Fruit fly (Drosophila melanogaster) whole organism, embryonic: Measurements from ENCODE around the gene CG11279.

Experiments used
- Atf6 ChIP-seq: fragments of 200-800 bp; sonication (Bioruptor generic); IDR thresholded peaks from 2 replicates; pipeline ENCODE4 v1.3.6; 2022; ENCODE audit warnings: missing biosample characterization, missing genetic modification characterization
- BtbVII ChIP-seq: fragments of 200-800 bp; sonication (Bioruptor generic); optimal IDR thresholded peaks from 3 replicates; lab custom pipeline; 2017; ENCODE audit warnings: missing biosample characterization, mild to moderate bottlenecking, missing genetic modification characterization
- CG10654 ChIP-seq: fragments of 200-800 bp; sonication (Bioruptor generic); optimal IDR thresholded peaks from 2 replicates; lab custom pipeline; 2016; ENCODE audit warnings: missing biosample characterization, missing genetic modification characterization
- CG10979 ChIP-seq: fragments of 200-800 bp; sonication (Bioruptor generic); optimal IDR thresholded peaks from 2 replicates; lab custom pipeline; 2018; ENCODE audit warnings: missing biosample characterization, mild to moderate bottlenecking, missing genetic modification characterization, moderate library complexity
- CG11398 ChIP-seq: fragments of 200-800 bp; sonication (Bioruptor generic); optimal IDR thresholded peaks from 2 replicates; lab custom pipeline; 2016; ENCODE audit warnings: missing biosample characterization, missing genetic modification characterization
- CG12391 ChIP-seq: fragments of 200-800 bp; sonication (Bioruptor generic); optimal IDR thresholded peaks from 3 replicates; lab custom pipeline; 2018; ENCODE audit warnings: missing biosample characterization, mild to moderate bottlenecking, missing genetic modification characterization, moderate library complexity
- CG13894 ChIP-seq: fragments of 200-800 bp; sonication (Bioruptor generic); optimal IDR thresholded peaks from 3 replicates; lab custom pipeline; 2018; ENCODE audit warnings: missing biosample characterization, mild to moderate bottlenecking, missing genetic modification characterization, moderate library complexity
- CG1647 ChIP-seq: fragments of 200-800 bp; sonication (Bioruptor generic); optimal IDR thresholded peaks from 3 replicates; lab custom pipeline; 2016; ENCODE audit warnings: missing biosample characterization, missing genetic modification characterization
- CG16815 ChIP-seq: fragments of 200-800 bp; sonication (Bioruptor generic); optimal IDR thresholded peaks from 3 replicates; lab custom pipeline; 2017; ENCODE audit warnings: missing biosample characterization, mild to moderate bottlenecking, missing genetic modification characterization
- CG2116 ChIP-seq: fragments of 200-800 bp; sonication (Bioruptor generic); optimal IDR thresholded peaks from 3 replicates; lab custom pipeline; 2018; ENCODE audit warnings: missing biosample characterization, mild to moderate bottlenecking, missing genetic modification characterization
- CG2199 ChIP-seq: fragments of 200-800 bp; sonication (Bioruptor generic); IDR thresholded peaks from 3 replicates; pipeline ENCODE4 v1.3.6; 2022; ENCODE audit warnings: missing biosample characterization, missing genetic modification characterization
- CG4328 ChIP-seq: fragments of 200-800 bp; sonication (Bioruptor generic); optimal IDR thresholded peaks from 3 replicates; lab custom pipeline; 2017; ENCODE audit warnings: missing biosample characterization, missing genetic modification reagents, missing genetic modification characterization
- CG4424 ChIP-seq: fragments of 200-800 bp; sonication (Bioruptor generic); optimal IDR thresholded peaks from 3 replicates; lab custom pipeline; 2016; ENCODE audit warnings: missing biosample characterization, missing genetic modification characterization
- CG4854 ChIP-seq: fragments of 200-800 bp; sonication (Bioruptor generic); optimal IDR thresholded peaks from 2 replicates; lab custom pipeline; 2016; ENCODE audit warnings: missing biosample characterization, missing genetic modification characterization, inconsistent platforms
- CG6765 ChIP-seq: fragments of 200-800 bp; sonication (Bioruptor generic); optimal IDR thresholded peaks from 3 replicates; lab custom pipeline; 2017; ENCODE audit warnings: missing biosample characterization, mild to moderate bottlenecking, missing genetic modification characterization
- CG6813 ChIP-seq: fragments of 200-800 bp; sonication (Bioruptor generic); optimal IDR thresholded peaks from 2 replicates; lab custom pipeline; 2017; ENCODE audit warnings: missing biosample characterization, missing genetic modification characterization, mild to moderate bottlenecking, moderate library complexity, missing genetic modification reagents
- CG7357 ChIP-seq: fragments of 200-800 bp; sonication (Bioruptor generic); IDR thresholded peaks from 3 replicates; pipeline ENCODE4 v1.3.6; 2022; ENCODE audit warnings: missing biosample characterization, missing genetic modification characterization
- CG7839 ChIP-seq: fragments of 200-800 bp; sonication (Bioruptor generic); optimal IDR thresholded peaks from 3 replicates; lab custom pipeline; 2018; ENCODE audit warnings: missing biosample characterization, mild to moderate bottlenecking, missing genetic modification characterization, moderate library complexity
- CG8281 ChIP-seq: fragments of 200-800 bp; sonication (Bioruptor generic); optimal IDR thresholded peaks from 2 replicates; lab custom pipeline; 2018; ENCODE audit warnings: missing biosample characterization, mild to moderate bottlenecking, missing genetic modification characterization, moderate library complexity
- CG9817 ChIP-seq: fragments of 200-800 bp; sonication (Bioruptor generic); optimal IDR thresholded peaks from 2 replicates; lab custom pipeline; 2018; ENCODE audit warnings: missing biosample characterization, mild to moderate bottlenecking, missing genetic modification characterization, moderate library complexity
- CrebB ChIP-seq: fragments of 200-800 bp; sonication (Bioruptor generic); optimal IDR thresholded peaks from 3 replicates; lab custom pipeline; 2018; ENCODE audit warnings: missing biosample characterization, mild to moderate bottlenecking, missing genetic modification characterization
- Drgx ChIP-seq: fragments of 200-800 bp; sonication (Bioruptor generic); IDR thresholded peaks from 2 replicates; pipeline ENCODE4 v1.3.6; 2022; ENCODE audit warnings: missing biosample characterization, missing genetic modification characterization
- Ets97D ChIP-seq: fragments of 200-800 bp; sonication (Bioruptor generic); optimal IDR thresholded peaks from 3 replicates; lab custom pipeline; 2016; ENCODE audit warnings: missing biosample characterization, missing genetic modification characterization
- Gug ChIP-seq: fragments of 200-800 bp; sonication (Bioruptor generic); IDR thresholded peaks from 4 replicates; pipeline ENCODE4 v1.3.6; 2022; ENCODE audit warnings: missing biosample characterization, missing genetic modification characterization
- Hand ChIP-seq: fragments of 200-800 bp; sonication (Bioruptor generic); optimal IDR thresholded peaks from 2 replicates; lab custom pipeline; 2017; ENCODE audit warnings: mild to moderate bottlenecking, missing biosample characterization, missing genetic modification reagents, missing genetic modification characterization
- Kr ChIP-seq: fragments of 200-800 bp; sonication (Bioruptor generic); optimal IDR thresholded peaks from 2 replicates; lab custom pipeline; 2017; ENCODE audit warnings: missing biosample characterization, mild to moderate bottlenecking, missing genetic modification characterization
- Mad ChIP-seq: fragments of 200-800 bp; sonication (Bioruptor generic); optimal IDR thresholded peaks from 2 replicates; lab custom pipeline; 2016; ENCODE audit warnings: missing biosample characterization, missing genetic modification characterization
- Max ChIP-seq: fragments of 200-800 bp; sonication (Bioruptor generic); optimal IDR thresholded peaks from 2 replicates; lab custom pipeline; 2016; ENCODE audit warnings: missing biosample characterization, mild to moderate bottlenecking, missing genetic modification characterization
- Neu2 ChIP-seq: fragments of 200-800 bp; sonication (Bioruptor generic); optimal IDR thresholded peaks from 3 replicates; lab custom pipeline; 2016; ENCODE audit warnings: missing biosample characterization, missing genetic modification characterization, borderline replicate concordance
- Taf1 ChIP-seq: fragments of 200-800 bp; sonication (Bioruptor generic); IDR thresholded peaks from 2 replicates; pipeline ENCODE4 v1.3.6; 2022; ENCODE audit warnings: missing biosample characterization, missing genetic modification characterization
- Trl ChIP-seq, 3 experiments: fragments of >200 bp in 2 of 3; fragments of 200-800 bp in 1 of 3; sonication (Bioruptor generic) in 1 of 3; optimal IDR thresholded peaks; 2 replicates in 1 of 3; 3 replicates in 2 of 3; lab custom pipeline; 2016 to 2017; ENCODE audit warnings: missing biosample characterization in 1 of 3, missing genetic modification characterization in 1 of 3
- cato ChIP-seq: fragments of 200-800 bp; sonication (Bioruptor generic); optimal IDR thresholded peaks from 2 replicates; lab custom pipeline; 2016; ENCODE audit warnings: missing biosample characterization, missing genetic modification characterization, borderline replicate concordance
- dm ChIP-seq: fragments of 200-800 bp; sonication (Bioruptor generic); optimal IDR thresholded peaks from 3 replicates; lab custom pipeline; 2016; ENCODE audit warnings: missing biosample characterization, missing genetic modification characterization
- dpn ChIP-seq, 2 experiments: fragments of 200-800 bp; sonication (Bioruptor generic); optimal IDR thresholded peaks; 3 replicates each; lab custom pipeline; 2016; ENCODE audit warnings: missing biosample characterization in 2 of 2, missing genetic modification characterization in 2 of 2
- eve ChIP-seq, 2 experiments: fragments of >200 bp; optimal IDR thresholded peaks; 2 replicates each; lab custom pipeline; 2017; ENCODE audit warnings: missing biosample characterization in 2 of 2, missing genetic modification characterization in 2 of 2
- grau ChIP-seq: fragments of 200-800 bp; optimal IDR thresholded peaks from 3 replicates; lab custom pipeline; 2019; ENCODE audit warnings: missing biosample characterization, mild to moderate bottlenecking, missing genetic modification characterization, moderate library complexity
- gt ChIP-seq: fragments of 200-800 bp; sonication (Bioruptor generic); IDR thresholded peaks from 2 replicates; pipeline ENCODE4 v1.3.6; 2022; ENCODE audit warnings: missing biosample characterization, missing genetic modification characterization
- h ChIP-seq: fragments of >200 bp; optimal IDR thresholded peaks from 2 replicates; lab custom pipeline; 2017
- hth ChIP-seq: fragments of >200 bp; optimal IDR thresholded peaks from 2 replicates; lab custom pipeline; 2017; ENCODE audit warnings: inconsistent platforms
- jing ChIP-seq: fragments of 200-800 bp; sonication (Bioruptor generic); optimal IDR thresholded peaks from 2 replicates; lab custom pipeline; 2018; ENCODE audit warnings: missing biosample characterization, mild to moderate bottlenecking, missing genetic modification characterization
- lab ChIP-seq: fragments of 200-800 bp; sonication (Bioruptor generic); optimal IDR thresholded peaks from 3 replicates; lab custom pipeline; 2017; ENCODE audit warnings: missing biosample characterization, missing genetic modification characterization, mild to moderate bottlenecking, moderate library complexity, missing genetic modification reagents
- mirr ChIP-seq: fragments of 200-800 bp; sonication (Bioruptor generic); optimal IDR thresholded peaks from 3 replicates; lab custom pipeline; 2018; ENCODE audit warnings: missing biosample characterization, mild to moderate bottlenecking, missing genetic modification characterization
- nau ChIP-seq: fragments of 200-800 bp; sonication (Bioruptor generic); optimal IDR thresholded peaks from 3 replicates; lab custom pipeline; 2017; ENCODE audit warnings: missing biosample characterization, mild to moderate bottlenecking, missing genetic modification characterization, missing genetic modification reagents
- pum ChIP-seq: fragments of 200-800 bp; sonication (Bioruptor generic); optimal IDR thresholded peaks from 2 replicates; lab custom pipeline; 2016; ENCODE audit warnings: missing biosample characterization, missing genetic modification characterization
- row ChIP-seq: fragments of 200-800 bp; sonication (Bioruptor generic); IDR thresholded peaks from 3 replicates; pipeline ENCODE4 v1.3.6; 2022; ENCODE audit warnings: missing biosample characterization, missing genetic modification characterization
- sisA ChIP-seq: fragments of 200-800 bp; sonication (Bioruptor generic); IDR thresholded peaks from 2 replicates; pipeline ENCODE4 v1.3.6; 2022; ENCODE audit warnings: missing biosample characterization, missing genetic modification characterization
- slp2 ChIP-seq: fragments of 200-800 bp; sonication (Bioruptor generic); optimal IDR thresholded peaks from 2 replicates; lab custom pipeline; 2016; ENCODE audit warnings: missing biosample characterization, missing genetic modification characterization
- trh ChIP-seq: fragments of 200-800 bp; sonication (Bioruptor generic); optimal IDR thresholded peaks from 2 replicates; lab custom pipeline; 2016; ENCODE audit warnings: missing biosample characterization, missing genetic modification characterization
- twi ChIP-seq: fragments of 200-800 bp; optimal IDR thresholded peaks from 2 replicates; lab custom pipeline; 2019; ENCODE audit warnings: missing biosample characterization, mild to moderate bottlenecking, missing genetic modification characterization, moderate library complexity
- vfl ChIP-seq: fragments of 200-800 bp; sonication (Bioruptor generic); optimal IDR thresholded peaks from 2 replicates; lab custom pipeline; 2016; ENCODE audit warnings: missing biosample characterization, missing genetic modification characterization
- vnd ChIP-seq: fragments of 200-800 bp; sonication (Bioruptor generic); IDR thresholded peaks from 3 replicates; pipeline ENCODE4 v1.3.6; 2022; ENCODE audit warnings: missing biosample characterization, missing genetic modification characterization; ENCODE audit not compliant: partially characterized antibody

CG11279 gene

DNA sequence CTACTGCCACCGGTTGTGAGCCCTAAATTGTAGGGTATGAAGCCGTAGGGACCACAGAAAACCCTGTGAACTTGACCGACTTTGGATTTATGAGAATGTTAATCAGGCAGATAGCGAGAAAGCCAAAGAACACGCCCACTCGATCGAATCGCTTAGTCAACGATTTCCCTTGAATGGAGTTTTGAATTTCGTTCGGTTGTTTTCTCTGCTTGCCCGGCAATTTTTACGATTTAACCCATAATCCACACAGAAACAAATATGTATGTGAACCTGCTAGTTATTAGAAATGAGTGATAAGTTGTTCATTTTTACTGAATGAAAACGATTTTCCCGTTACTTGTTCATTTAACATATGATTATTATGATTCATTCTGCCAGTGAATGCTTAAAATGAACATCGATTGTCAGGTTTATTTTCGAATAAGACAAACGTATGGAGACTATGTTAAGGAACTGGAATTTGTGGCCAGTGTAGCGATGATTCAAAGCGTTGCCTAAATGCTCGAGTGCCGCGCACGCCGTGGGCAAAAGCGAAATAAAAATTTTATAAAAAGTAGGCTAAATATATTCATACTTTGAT, 16.6 kb upstream of the CG11279 start (continued):
- TF ChIP-seq hth (no peak), lab (GFP tag; lab: Kevin White, UChicago) (no peak), gt (GFP tag; lab: Robert Waterston, UW) (no peak), grau (peak; percentile 39), Kr (GFP tag; lab: Kevin White, UChicago) (no peak), mirr (GFP tag; lab: Kevin White, UChicago) (no peak), Trl (optimal IDR thresholded peaks at IDR 0.05; lab: Kevin White, UChicago) (no peak), Trl (GFP tag; optimal IDR thresholded peaks at IDR 0.05; lab: Kevin White, UChicago) (no peak), CG16815 (GFP tag; lab: Kevin White, UChicago) (no peak), Mad (GFP tag; lab: Kevin White, UChicago) (no peak), CrebB (tag; lab: Kevin White, UChicago) (no peak), slp2 (GFP tag; lab: Kevin White, UChicago) (no peak), CG12391 (peak; percentile 20), vfl (GFP tag; lab: Kevin White, UChicago) (no peak), CG4328 (no peak), CG2199 (GFP tag; lab: Robert Waterston, UW) (no peak), eve (GFP tag; optimal IDR thresholded peaks at IDR 0.05; lab: Kevin White, UChicago) (no peak), sisA (GFP tag; lab: Robert Waterston, UW) (no peak), CG2116 (GFP tag; lab: Kevin White, UChicago) (no peak), h (lab: Kevin White, UChicago) (no peak), cato (GFP tag; lab: Kevin White, UChicago) (no peak), twi (tag; lab: Kevin White, UChicago) (no peak), CG10654 (GFP tag; lab: Kevin White, UChicago) (no peak), CG13894 (no peak), Max (no peak), nau (GFP tag; lab: Kevin White, UChicago) (no peak), CG6765 (GFP tag; lab: Kevin White, UChicago) (no peak), Ets97D (GFP tag; lab: Kevin White, UChicago) (no peak), Atf6 (GFP tag; lab: Robert Waterston, UW) (no peak), vnd (GFP tag; lab: Robert Waterston, UW) (no peak), Gug (GFP tag; lab: Robert Waterston, UW) (no peak), CG6813 (GFP tag; lab: Kevin White, UChicago) (no peak), CG7357 (GFP tag; lab: Robert Waterston, UW) (no peak), Drgx (GFP tag; lab: Robert Waterston, UW) (no peak), CG8281 (no peak), pum (peak; percentile 10), dpn (GFP tag; optimal IDR thresholded peaks at IDR 0.05; lab: Kevin White, UChicago) (peak in 1 of 2 experiments; percentile 2), jing (GFP tag; lab: Kevin White, UChicago) (peak; percentile 2), CG11398 (GFP tag; lab: Kevin White, UChicago) (no peak), CG1647 (no peak), CG4854 (GFP tag; lab: Kevin White, UChicago) (no peak), Hand (GFP tag; lab: Kevin White, UChicago) (no peak), CG10979 (tag; lab: Kevin White, UChicago) (peak; percentile 3), row (GFP tag; lab: Robert Waterston, UW) (peak; percentile 63), CG7839 (tag; lab: Kevin White, UChicago) (peak; percentile 49), trh (GFP tag; lab: Kevin White, UChicago) (no peak), dm (no peak), Neu2 (GFP tag; lab: Kevin White, UChicago) (no peak), BtbVII (GFP tag; lab: Kevin White, UChicago) (no peak), CG4424 (no peak), CG9817 (tag; lab: Kevin White, UChicago) (peak; percentile 7), Taf1 (no peak)
